Worm (Caenorhabditis elegans): ENCODE results near the gene C06G3.8.

Gene C06G3.8

ce11 chrIV:7020630-7021029, 11.7 kb downstream of the C06G3.8 start (continued):
- peak; percentile 50 for TF ChIP-seq nhr-48 (tag; optimal IDR thresholded peaks at IDR 0.05)
- peak; percentile 44 for TF ChIP-seq mep-1 (tag; optimal IDR thresholded peaks at IDR 0.05)
- peak in 1 of 2 experiments; percentile 41 for TF ChIP-seq lsy-2 (tag; optimal IDR thresholded peaks at IDR 0.05)
- TF ChIP-seq hlh-30 (tag; optimal IDR thresholded peaks at IDR 0.05; ENCODE audit: insufficient read depth): peak; percentile 92
- no peak for TF ChIP-seq ceh-20 (GFP tag; IDR thresholded peaks at IDR 0.05)
- no peak for TF ChIP-seq mdt-29 (GFP tag; IDR thresholded peaks at IDR 0.05)
- peak; percentile 70 for TF ChIP-seq hlh-11 (tag; optimal IDR thresholded peaks at IDR 0.05)

- TF ChIP-seq ces-1 (GFP tag; optimal IDR thresholded peaks at IDR 0.05): peak; percentile 38
- TF ChIP-seq hlh-11 (tag; optimal IDR thresholded peaks at IDR 0.05): no peak
- peak; percentile 67 for TF ChIP-seq fkh-10 (GFP tag; optimal IDR thresholded peaks at IDR 0.05)
- no peak for TF ChIP-seq nhr-11 (tag; optimal IDR thresholded peaks at IDR 0.05)
- no peak for TF ChIP-seq R02D3.7 (tag; optimal IDR thresholded peaks at IDR 0.05)
- no peak for TF ChIP-seq F10B5.3 (tag; optimal IDR thresholded peaks at IDR 0.05)
- no peak for TF ChIP-seq mxl-2 (GFP tag; conservative IDR thresholded peaks at IDR 0.05)
Observed at ce11 chrIV:7018623-7019022, 13.7 kb downstream of the C06G3.8 start.

ce11 chrIV:7017123-7017674, 15.2 kb downstream of the C06G3.8 start, which contains the start of gene gldi-4:
Gene gldi-4, plus strand, starts transcription at chrIV:7017624.
- TF ChIP-seq ceh-20 (GFP tag; IDR thresholded peaks at IDR 0.05) (no peak), nhr-76 (tag; optimal IDR thresholded peaks at IDR 0.05) (no peak), ztf-7 (tag; optimal IDR thresholded peaks at IDR 0.05) (no peak), ZK337.2 (GFP tag; IDR thresholded peaks at IDR 0.05) (no peak), fkh-10 (GFP tag; optimal IDR thresholded peaks at IDR 0.05) (no peak), lin-38 (GFP tag; IDR thresholded peaks at IDR 0.05) (no peak), duxl-1 (tag; optimal IDR thresholded peaks at IDR 0.05; ENCODE audit: poor library complexity) (no peak), nhr-102 (tag; optimal IDR thresholded peaks at IDR 0.05) (no peak), snpc-4 (tag; optimal IDR thresholded peaks at IDR 0.05) (no peak), F37D6.2 (tag; optimal IDR thresholded peaks at IDR 0.05) (no peak), nhr-111 (GFP tag; optimal IDR thresholded peaks at IDR 0.05) (no peak), pha-4 (GFP tag; IDR thresholded peaks at IDR 0.05) (no peak), pha-4 (tag; optimal IDR thresholded peaks at IDR 0.05) (no peak), Y5F2A.4 (GFP tag; optimal IDR thresholded peaks at IDR 0.05) (no peak), ceh-82 (tag; optimal IDR thresholded peaks at IDR 0.05) (no peak), hlh-11 (tag; optimal IDR thresholded peaks at IDR 0.05) (no peak)

ce11 chrIV:7016502-7016901, 15.9 kb downstream of the C06G3.8 start:
- TF ChIP-seq mdl-1 (tag; optimal IDR thresholded peaks at IDR 0.05): peak in 1 of 2 experiments; percentile 60
- TF ChIP-seq mep-1 (tag; optimal IDR thresholded peaks at IDR 0.05): peak; percentile 71
- no peak for TF ChIP-seq arid-1 (GFP tag; conservative IDR thresholded peaks at IDR 0.05)
- TF ChIP-seq dve-1 (tag; optimal IDR thresholded peaks at IDR 0.05; ENCODE audit: insufficient read depth): peak; percentile 78
- peak in 1 of 2 experiments; percentile 70 for TF ChIP-seq lsy-2 (tag; optimal IDR thresholded peaks at IDR 0.05)
- peak; percentile 4 for TF ChIP-seq nhr-77 (tag; optimal IDR thresholded peaks at IDR 0.05)
- TF ChIP-seq zag-1 (tag; optimal IDR thresholded peaks at IDR 0.05): no peak
- TF ChIP-seq spr-1 (tag; optimal IDR thresholded peaks at IDR 0.05): no peak
- TF ChIP-seq zip-2 (tag; optimal IDR thresholded peaks at IDR 0.05): no peak
- TF ChIP-seq daf-16 (GFP tag; optimal IDR thresholded peaks at IDR 0.05): no peak
- peak; percentile 50 for TF ChIP-seq daf-16 (tag; optimal IDR thresholded peaks at IDR 0.05)
- peak; percentile 30 for TF ChIP-seq rbr-2 (tag; optimal IDR thresholded peaks at IDR 0.05)
- peak; percentile 46 for TF ChIP-seq nhr-28 (tag; optimal IDR thresholded peaks at IDR 0.05)
- peak; percentile 85 for TF ChIP-seq hlh-30 (tag; optimal IDR thresholded peaks at IDR 0.05; ENCODE audit: insufficient read depth)
- 0 out of 2 replicates have a peak, but pooled peaks have one; percentile 14 for TF ChIP-seq lin-38 (GFP tag; IDR thresholded peaks at IDR 0.05)
- TF ChIP-seq fkh-10 (GFP tag; optimal IDR thresholded peaks at IDR 0.05): peak; percentile 31
- TF ChIP-seq aha-1 (tag): peak; percentile 91
- TF ChIP-seq nhr-6 (tag; optimal IDR thresholded peaks at IDR 0.05): no peak
- TF ChIP-seq dmd-6 (GFP tag; IDR thresholded peaks at IDR 0.05): peak; percentile 21; the same call in 1 of the 2 replicates
- TF ChIP-seq hlh-11 (tag; optimal IDR thresholded peaks at IDR 0.05): peak; percentile 49
- peak; percentile 9 for TF ChIP-seq dpl-1 (GFP tag; optimal IDR thresholded peaks at IDR 0.05)
- no peak for TF ChIP-seq daf-8 (GFP tag; IDR thresholded peaks at IDR 0.05)
